Fruit fly (Drosophila melanogaster) whole organism, larva: ENCODE results near the gene Nin.
A peak's percentile ranks its signal among the peaks of the same experiment; 100 is the strongest.

Experiments used
- noc ChIP-seq: fragments of 200-800 bp; sonication (Bioruptor generic); optimal IDR thresholded peaks from 3 replicates; lab custom pipeline; 2019; ENCODE audit warnings: missing biosample characterization, mild to moderate bottlenecking, missing genetic modification characterization, moderate library complexity

Gene Nin

dm6 chr2L:5300785-5301616 lies 22.7 kb upstream of the Nin start:
- TF ChIP-seq noc (tag; lab: Kevin White, UChicago) = no peak

DNA sequence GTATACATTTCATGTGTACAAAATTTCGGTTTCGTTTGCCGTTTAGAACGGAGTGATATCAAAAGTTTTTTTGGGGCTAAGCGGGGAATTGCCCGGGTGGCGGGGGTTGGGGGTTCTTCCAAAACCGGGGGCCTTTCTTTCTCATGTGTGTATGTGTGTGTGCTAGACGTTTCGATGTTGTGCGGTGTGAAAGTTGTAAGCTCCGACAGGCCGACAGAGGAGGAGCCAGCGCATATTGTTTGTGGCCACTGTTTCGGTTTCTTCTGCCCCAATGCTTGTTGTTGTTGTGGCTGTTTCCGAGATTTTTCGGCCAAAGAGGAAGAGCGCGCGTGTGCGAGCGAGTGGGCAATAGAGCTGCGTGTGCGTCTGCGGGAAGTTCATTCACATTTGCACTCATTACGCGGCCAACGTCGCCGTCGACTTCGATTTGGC lies 21.9 kb upstream of the Nin start:
- no peak for TF ChIP-seq noc (tag; lab: Kevin White, UChicago)

DNA sequence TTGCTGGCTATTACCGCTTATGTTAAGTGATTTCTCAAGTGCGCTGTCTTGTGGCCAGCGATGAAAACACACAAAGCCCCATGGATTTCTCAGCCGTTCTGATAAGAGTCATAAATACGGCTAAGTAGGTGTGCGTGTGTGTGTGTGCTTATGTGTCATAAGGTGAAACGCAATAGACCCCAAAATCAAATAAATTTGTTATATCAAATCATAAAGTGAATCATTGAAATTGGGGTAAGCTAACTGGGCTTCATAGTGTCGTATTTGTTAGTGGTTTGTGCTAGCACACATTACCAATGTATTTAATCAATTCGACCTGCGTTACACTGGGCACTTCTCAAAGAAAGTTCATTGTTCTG lies 21.3 kb upstream of the Nin start:
- no peak for TF ChIP-seq noc (tag; lab: Kevin White, UChicago)

DNA sequence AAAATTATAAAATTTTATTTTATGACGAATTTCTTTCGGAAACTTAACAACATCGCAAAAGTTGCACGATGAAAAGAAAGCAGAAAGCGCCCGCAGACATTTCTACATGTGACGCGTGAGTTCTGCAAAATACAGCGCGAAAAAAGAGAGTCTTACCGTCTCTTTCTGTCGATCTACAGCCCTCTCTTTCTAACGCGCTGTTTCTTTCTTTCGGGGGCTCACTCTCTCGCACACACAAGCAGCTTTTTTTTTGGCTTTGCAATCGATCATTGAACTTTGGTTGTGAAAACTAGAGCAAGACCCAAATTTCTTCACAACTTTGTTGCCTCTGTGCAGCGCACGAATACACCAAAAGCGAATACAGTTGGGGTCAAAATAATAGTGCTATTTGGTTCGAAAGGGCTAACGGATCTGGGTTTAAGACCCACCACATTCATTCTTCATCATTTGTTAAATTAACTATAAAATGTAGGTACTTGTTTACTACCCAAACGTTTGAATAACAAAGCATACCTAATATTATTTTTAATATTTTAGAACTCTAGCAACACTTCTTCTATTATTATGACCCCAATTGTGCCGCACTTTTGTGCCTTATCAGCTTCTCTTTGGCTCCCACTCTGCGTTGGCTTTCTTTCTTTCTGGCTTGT lies 20.8 kb upstream of the Nin start:
- peak; percentile 95 for TF ChIP-seq noc (tag; lab: Kevin White, UChicago)

DNA sequence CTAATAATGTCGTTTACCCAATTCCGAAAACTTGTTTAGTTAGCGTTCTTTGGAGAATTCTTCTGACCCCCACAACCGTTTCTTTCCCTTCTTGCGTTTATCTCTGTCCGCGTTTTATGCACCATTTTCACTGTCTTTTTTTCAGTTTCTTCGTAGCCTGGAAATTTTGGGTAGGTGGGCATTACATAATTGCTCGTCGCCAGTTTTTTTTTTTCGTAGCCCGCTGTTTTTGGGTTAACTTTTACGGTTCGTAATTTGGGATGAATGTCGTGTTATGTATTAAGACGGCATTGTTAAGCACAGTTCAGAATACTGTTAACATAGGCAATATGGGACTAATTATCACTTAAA lies 19.6 kb upstream of the Nin start:
- TF ChIP-seq noc (tag; lab: Kevin White, UChicago) = no peak

- TF ChIP-seq noc (tag; lab: Kevin White, UChicago) = no peak
These were observed 19.1 kb upstream of the Nin start for dm6 chr2L:5297289-5297960.

dm6 chr2L:5296672-5297288 lies 18.4 kb upstream of the Nin start:
- TF ChIP-seq noc (tag; lab: Kevin White, UChicago) = no peak

DNA sequence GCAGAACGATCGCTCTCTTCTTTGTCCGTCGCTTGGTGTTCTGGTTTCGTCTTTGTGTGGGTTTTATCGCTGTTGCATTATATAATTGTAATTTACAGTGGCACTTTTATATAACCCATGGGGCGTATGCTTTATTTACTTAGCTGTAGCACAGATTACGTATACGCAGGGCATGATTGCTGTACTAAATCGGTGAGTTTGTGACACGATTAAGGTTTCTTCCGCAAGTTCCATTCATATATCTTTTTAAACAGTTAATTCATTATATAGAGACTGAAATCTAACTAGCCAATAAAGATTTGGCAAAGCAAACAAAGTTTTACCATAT lies 16.9 kb upstream of the Nin start:
- no peak for TF ChIP-seq noc (tag; lab: Kevin White, UChicago)

DNA sequence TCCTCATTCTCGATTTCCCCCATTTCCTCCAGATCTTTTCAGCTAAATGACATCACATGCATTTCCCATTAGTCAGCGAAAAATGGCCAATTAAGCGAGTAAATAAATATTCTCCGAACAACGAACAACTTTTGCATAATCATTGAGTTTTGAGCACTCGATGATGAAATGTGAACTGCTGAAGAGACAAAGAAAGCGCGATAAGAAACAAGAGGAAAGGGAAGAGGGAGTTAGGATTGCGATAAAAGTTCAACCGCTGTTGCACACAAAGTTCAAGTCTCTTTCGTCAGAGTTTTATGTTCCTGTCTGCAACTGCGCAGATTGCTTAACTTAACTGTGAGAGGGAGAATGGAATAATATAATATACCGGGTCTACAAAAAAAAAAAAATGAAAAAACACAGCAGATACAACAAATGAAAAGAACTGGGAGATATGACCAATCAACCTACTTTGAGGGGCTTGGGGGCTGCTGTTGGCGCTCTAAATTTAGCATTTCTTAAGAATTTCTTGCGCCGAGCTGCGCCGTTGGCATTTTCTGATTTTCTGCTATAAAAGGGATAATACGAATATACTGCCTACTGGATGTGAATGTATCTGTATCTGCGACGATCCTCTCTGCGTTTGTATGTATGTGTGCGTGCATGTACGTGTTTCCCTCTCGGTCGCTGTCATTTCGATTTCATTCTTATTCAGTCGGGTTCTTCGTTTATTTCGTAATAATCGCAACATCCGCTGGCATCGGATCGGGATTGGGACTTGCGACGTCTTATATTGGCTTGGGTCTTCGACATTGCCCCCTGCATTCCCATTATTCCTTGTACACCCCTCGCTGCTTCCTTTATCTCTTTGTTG lies 16.3 kb upstream of the Nin start:
- TF ChIP-seq noc (tag; lab: Kevin White, UChicago) = no peak

DNA sequence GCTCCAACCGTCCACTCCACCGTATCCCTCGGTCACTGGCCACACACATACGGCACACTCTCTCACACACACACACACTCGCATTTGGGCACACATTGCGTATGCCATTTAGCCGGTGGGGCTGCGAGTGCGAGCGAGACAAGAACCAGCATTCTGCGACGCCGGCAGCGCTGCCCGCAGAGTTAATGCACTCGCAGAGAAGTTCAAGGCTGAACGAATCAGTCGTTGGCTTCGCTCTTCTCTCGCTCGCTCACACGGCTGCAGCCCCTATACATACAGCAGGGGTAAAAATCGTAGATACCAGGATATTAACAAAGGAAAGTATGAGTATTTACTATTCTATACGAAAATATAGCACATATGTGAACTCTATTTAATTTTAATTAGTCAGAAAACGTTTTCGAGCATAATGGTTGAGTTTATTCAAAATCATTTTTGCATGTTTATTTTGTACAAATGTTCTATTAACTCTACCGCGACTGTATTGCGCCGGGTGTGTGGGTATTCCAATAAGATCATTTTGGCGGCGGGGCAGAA lies 14.7 kb upstream of the Nin start:
- peak; percentile 44 for TF ChIP-seq noc (tag; lab: Kevin White, UChicago)

DNA sequence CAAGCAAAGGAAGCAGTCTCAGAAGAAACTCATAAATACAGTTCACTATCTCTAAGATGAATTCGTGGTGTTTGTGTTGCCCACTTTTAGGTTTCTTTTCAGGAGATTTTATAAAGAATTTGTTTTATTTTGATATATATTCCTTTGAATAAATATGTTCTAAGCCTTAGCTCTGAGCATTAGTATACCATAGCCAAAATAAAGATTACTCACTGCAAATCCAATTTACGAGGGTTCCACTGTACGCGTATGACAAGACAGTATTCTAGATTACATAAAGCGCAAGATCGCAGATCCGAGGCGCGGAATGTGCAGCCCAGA lies 14.3 kb upstream of the Nin start:
- no peak for TF ChIP-seq noc (tag; lab: Kevin White, UChicago)

- no peak for TF ChIP-seq noc (tag; lab: Kevin White, UChicago)
These were observed 13.7 kb upstream of the Nin start for dm6 chr2L:5291869-5292642.

DNA sequence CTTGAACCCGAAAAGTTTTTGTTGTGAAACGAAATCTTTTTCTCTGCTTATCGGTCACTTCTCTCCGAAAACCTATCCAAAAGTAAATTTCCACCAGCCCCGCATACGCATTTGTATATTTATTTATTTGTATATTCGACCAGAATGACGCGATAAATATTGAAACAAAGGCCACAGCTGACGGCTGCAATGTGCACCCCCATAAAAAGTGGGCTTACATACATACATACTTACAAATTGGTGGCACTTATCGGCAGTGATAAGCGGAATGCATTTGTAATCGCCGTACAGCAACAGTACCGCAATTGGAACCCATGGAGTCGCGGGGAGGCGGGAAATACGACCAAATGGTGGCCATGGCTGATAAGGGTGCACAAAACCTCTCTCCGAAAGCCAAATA lies 12.8 kb upstream of the Nin start:
- TF ChIP-seq noc (tag; lab: Kevin White, UChicago) = no peak

DNA sequence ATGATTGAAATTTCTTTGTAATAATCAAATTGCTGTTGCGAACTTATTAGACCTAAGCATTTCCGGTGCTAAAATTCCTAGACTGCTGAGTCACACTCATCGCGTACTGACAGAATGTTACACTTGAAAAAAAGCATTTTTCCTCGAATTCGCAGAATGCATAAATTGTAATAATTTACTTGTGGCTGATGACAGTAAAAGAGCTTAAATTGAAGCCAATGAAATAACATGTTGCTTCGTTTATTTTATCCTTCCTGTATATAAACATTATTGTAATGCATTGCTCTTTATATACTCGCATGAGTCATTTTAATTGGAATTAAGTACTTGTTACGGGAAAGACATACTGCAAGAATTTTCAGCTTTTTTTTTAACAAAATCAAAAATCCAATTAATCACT lies 12.2 kb upstream of the Nin start:
- TF ChIP-seq noc (tag; lab: Kevin White, UChicago) = no peak

- TF ChIP-seq noc (tag; lab: Kevin White, UChicago) = no peak
These were observed 11.6 kb upstream of the Nin start for dm6 chr2L:5289921-5290320.
